Worm (Caenorhabditis elegans) whole organism, mixed stage, embryonic: ENCODE results near the gene C10C5.3.

Experiments
- M03D4.4 ChIP-seq: sonication (generic microtip); optimal IDR thresholded peaks from 2 replicates; lab custom pipeline; 2017; ENCODE audit warnings: mild to moderate bottlenecking, missing genetic modification characterization, missing compliant biosample characterization
- bed-3 ChIP-seq: fragments of 200-800 bp; sonication (Bioruptor generic); optimal IDR thresholded peaks from 3 replicates; lab custom pipeline; 2018; ENCODE audit warnings: mild to moderate bottlenecking, missing genetic modification characterization, moderate library complexity, missing compliant biosample characterization
- blmp-1 ChIP-seq: fragments of 150-350 bp; optimal IDR thresholded peaks from 2 replicates; lab custom pipeline; 2014; ENCODE audit warnings: missing biosample characterization, missing genetic modification characterization
- ceh-39 ChIP-seq: fragments of 150-350 bp; optimal IDR thresholded peaks from 2 replicates; lab custom pipeline; 2014; ENCODE audit warnings: missing biosample characterization, missing genetic modification characterization
- ceh-43 ChIP-seq: fragments of 200-800 bp; sonication (Bioruptor generic); optimal IDR thresholded peaks from 2 replicates; lab custom pipeline; 2018; ENCODE audit warnings: mild to moderate bottlenecking, missing genetic modification characterization, moderate library complexity, missing compliant biosample characterization
- ces-1 ChIP-seq: fragments of 150-350 bp; optimal IDR thresholded peaks from 2 replicates; lab custom pipeline; 2014; ENCODE audit warnings: missing biosample characterization, missing genetic modification reagents, missing genetic modification characterization
- cnd-1 ChIP-seq: fragments of 200-800 bp; sonication (Bioruptor generic); optimal IDR thresholded peaks from 2 replicates; lab custom pipeline; 2018; ENCODE audit warnings: mild to moderate bottlenecking, missing genetic modification characterization, missing compliant biosample characterization
- drap-1 ChIP-seq: fragments of 200-800 bp; sonication (Bioruptor generic); optimal IDR thresholded peaks from 3 replicates; lab custom pipeline; 2018; ENCODE audit warnings: mild to moderate bottlenecking, missing genetic modification characterization, missing compliant biosample characterization
- elt-1 ChIP-seq: sonication (generic microtip); optimal IDR thresholded peaks from 2 replicates; lab custom pipeline; 2017; ENCODE audit warnings: missing genetic modification characterization, mild to moderate bottlenecking, missing compliant biosample characterization, antibody characterized with exemption, moderate library complexity, borderline replicate concordance; ENCODE audit not compliant: insufficient read depth
- elt-3 ChIP-seq: fragments of 150-350 bp; optimal IDR thresholded peaks from 2 replicates; lab custom pipeline; 2014; ENCODE audit warnings: missing biosample characterization, missing genetic modification characterization
- flh-1 ChIP-seq: fragments of 200-800 bp; sonication (Bioruptor generic); optimal IDR thresholded peaks from 2 replicates; lab custom pipeline; 2018; ENCODE audit warnings: mild to moderate bottlenecking, missing genetic modification characterization, moderate library complexity, missing compliant biosample characterization
- ham-2 ChIP-seq: fragments of 200-800 bp; sonication (Bioruptor generic); optimal IDR thresholded peaks from 2 replicates; lab custom pipeline; 2018; ENCODE audit warnings: mild to moderate bottlenecking, missing genetic modification characterization, missing compliant biosample characterization
- hlh-1 ChIP-seq: fragments of 150-350 bp; optimal IDR thresholded peaks from 2 replicates; lab custom pipeline; 2014; ENCODE audit warnings: missing biosample characterization, missing genetic modification reagents, missing genetic modification characterization
- lin-13 ChIP-seq: fragments of 150-350 bp; optimal IDR thresholded peaks from 2 replicates; lab custom pipeline; 2014; ENCODE audit warnings: missing biosample characterization, missing genetic modification characterization
- lin-32 ChIP-seq: fragments of 200-800 bp; sonication (Bioruptor generic); optimal IDR thresholded peaks from 2 replicates; lab custom pipeline; 2018; ENCODE audit warnings: mild to moderate bottlenecking, missing genetic modification characterization, missing compliant biosample characterization
- lsy-2 ChIP-seq: fragments of 150-350 bp; optimal IDR thresholded peaks from 2 replicates; lab custom pipeline; 2014; ENCODE audit warnings: missing biosample characterization, missing genetic modification characterization
- mab-5 ChIP-seq: fragments of 150-350 bp; optimal IDR thresholded peaks from 2 replicates; lab custom pipeline; 2014; ENCODE audit warnings: missing biosample characterization, missing genetic modification characterization
- mep-1 ChIP-seq: fragments of 150-350 bp; optimal IDR thresholded peaks from 2 replicates; lab custom pipeline; 2017; ENCODE audit warnings: missing biosample characterization, missing genetic modification reagents, missing genetic modification characterization, inconsistent platforms
- nhr-12 ChIP-seq: fragments of 150-350 bp; optimal IDR thresholded peaks from 2 replicates; lab custom pipeline; 2014; ENCODE audit warnings: missing biosample characterization, missing genetic modification characterization
- nhr-2 ChIP-seq: fragments of 150-350 bp; optimal IDR thresholded peaks from 2 replicates; lab custom pipeline; 2014; ENCODE audit warnings: missing biosample characterization, missing genetic modification characterization
- nhr-237 ChIP-seq: fragments of 150-350 bp; optimal IDR thresholded peaks from 2 replicates; lab custom pipeline; 2014; ENCODE audit warnings: missing biosample characterization, missing genetic modification characterization
- nhr-28 ChIP-seq: fragments of 150-350 bp; optimal IDR thresholded peaks from 2 replicates; lab custom pipeline; 2014; ENCODE audit warnings: missing biosample characterization, missing genetic modification characterization
- nhr-76 ChIP-seq: sonication (generic microtip); optimal IDR thresholded peaks from 2 replicates; lab custom pipeline; 2017; ENCODE audit warnings: missing biosample characterization, missing genetic modification characterization
- pha-4 ChIP-seq: fragments of 150-350 bp; optimal IDR thresholded peaks from 2 replicates; lab custom pipeline; 2018; ENCODE audit warnings: missing biosample characterization, missing genetic modification reagents, missing genetic modification characterization
- sem-2 ChIP-seq: fragments of 200-800 bp; sonication (Bioruptor generic); optimal IDR thresholded peaks from 2 replicates; lab custom pipeline; 2018; ENCODE audit warnings: mild to moderate bottlenecking, missing genetic modification characterization, missing compliant biosample characterization
- snpc-4 ChIP-seq: fragments of 150-350 bp; optimal IDR thresholded peaks from 2 replicates; lab custom pipeline; 2014; ENCODE audit warnings: missing biosample characterization, missing genetic modification characterization
- sptf-1 ChIP-seq: sonication (generic microtip); optimal IDR thresholded peaks from 2 replicates; lab custom pipeline; 2017; ENCODE audit warnings: mild to moderate bottlenecking, missing genetic modification characterization, moderate library complexity, missing compliant biosample characterization
- tbx-8 ChIP-seq: fragments of 200-800 bp; sonication (Bioruptor generic); optimal IDR thresholded peaks from 2 replicates; lab custom pipeline; 2018; ENCODE audit warnings: mild to moderate bottlenecking, missing genetic modification characterization, moderate library complexity, missing compliant biosample characterization
- unc-120 ChIP-seq: sonication (generic microtip); optimal IDR thresholded peaks from 2 replicates; lab custom pipeline; 2017; ENCODE audit warnings: missing genetic modification characterization, missing compliant biosample characterization; ENCODE audit not compliant: poor library complexity, severe bottlenecking
- unc-39 ChIP-seq: fragments of 150-350 bp; optimal IDR thresholded peaks from 2 replicates; lab custom pipeline; 2014; ENCODE audit warnings: missing biosample characterization, missing genetic modification characterization
- unc-62 ChIP-seq: fragments of 150-350 bp; optimal IDR thresholded peaks from 2 replicates; lab custom pipeline; 2014; ENCODE audit warnings: missing biosample characterization, missing genetic modification reagents, missing genetic modification characterization
- zip-8 ChIP-seq: fragments of 150-350 bp; optimal IDR thresholded peaks from 2 replicates; lab custom pipeline; 2014; ENCODE audit warnings: missing biosample characterization, missing genetic modification characterization
- ztf-11 ChIP-seq: fragments of 150-350 bp; optimal IDR thresholded peaks from 2 replicates; lab custom pipeline; 2014; ENCODE audit warnings: missing biosample characterization, missing genetic modification characterization

The C10C5.3 gene

DNA sequence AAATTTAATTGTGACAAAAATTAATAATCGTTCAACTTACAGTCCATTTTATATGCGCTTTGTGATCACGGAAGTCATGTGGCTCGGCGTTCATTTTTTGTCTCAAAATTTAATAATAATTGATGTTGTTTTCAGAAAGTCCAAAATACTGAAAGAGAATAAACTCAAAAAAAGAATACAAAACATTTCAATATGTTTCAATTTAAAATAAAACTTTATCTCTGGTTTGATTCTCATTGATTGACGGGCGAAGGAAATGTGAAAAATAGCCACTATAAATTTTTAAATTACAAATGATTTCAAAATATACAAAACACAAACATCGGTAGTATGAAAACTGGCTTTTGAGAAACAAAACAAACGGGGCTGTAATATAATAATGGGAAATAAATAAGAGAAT, 35.4 kb upstream of the C10C5.3 start, which contains the start of gene T20D3.6:
TSS of gene T20D3.6 (minus strand) at position 101 of the 400 bp plus-strand sequence.
- TF ChIP-seq bed-3 (no peak), tbx-8 (GFP tag; lab: Kevin White, UChicago) (no peak), lin-32 (GFP tag; lab: Kevin White, UChicago) (no peak), hlh-1 (no peak), sem-2 (GFP tag; lab: Kevin White, UChicago) (no peak), nhr-76 (tag; lab: Kevin White, UChicago) (no peak), blmp-1 (tag; lab: Kevin White, UChicago) (no peak), ceh-39 (tag; lab: Kevin White, UChicago) (no peak), drap-1 (GFP tag; lab: Kevin White, UChicago) (no peak), sptf-1 (tag; lab: Kevin White, UChicago) (no peak)

DNA sequence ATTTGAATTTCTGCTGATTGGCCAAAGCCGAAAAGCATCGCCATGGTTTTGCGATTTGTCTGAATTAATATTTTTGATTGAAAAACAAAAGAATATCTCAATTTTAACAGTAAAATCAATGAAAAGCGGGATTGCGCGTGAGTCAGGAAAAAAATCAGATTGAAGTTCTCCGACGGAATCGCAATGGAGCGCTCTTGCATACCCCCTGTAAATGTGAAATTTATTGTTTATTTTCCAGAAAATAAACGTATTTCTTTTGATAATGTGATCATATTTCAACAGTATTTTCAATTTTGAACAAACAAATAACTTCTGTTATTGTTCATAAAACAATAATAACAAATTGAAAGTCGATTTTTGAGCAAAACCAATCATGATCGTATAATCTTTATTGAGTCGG, 33.0 kb upstream of the C10C5.3 start, which contains the start of gene vps-26:
TSS of gene vps-26 (minus strand) at position 200 of the 400 bp plus-strand sequence.
- TF ChIP-seq ztf-11 (tag; lab: Kevin White, UChicago), result no peak
- peak; percentile 5 for TF ChIP-seq ces-1 (GFP tag; lab: Kevin White, UChicago)
- no peak for TF ChIP-seq sptf-1 (tag; lab: Kevin White, UChicago)
- no peak for TF ChIP-seq hlh-1
- no peak for TF ChIP-seq tbx-8 (GFP tag; lab: Kevin White, UChicago)
- no peak for TF ChIP-seq sem-2 (GFP tag; lab: Kevin White, UChicago)
- no peak for TF ChIP-seq snpc-4 (tag; lab: Kevin White, UChicago)
- TF ChIP-seq mab-5 (tag; lab: Kevin White, UChicago), result no peak
- no peak for TF ChIP-seq unc-39
- TF ChIP-seq blmp-1 (tag; lab: Kevin White, UChicago), result no peak
- TF ChIP-seq pha-4 (tag; lab: Kevin White, UChicago), result no peak
- no peak for TF ChIP-seq ceh-43
- TF ChIP-seq mep-1 (tag; lab: Kevin White, UChicago), result peak; percentile 7
- TF ChIP-seq elt-1 (tag; lab: Kevin White, UChicago), result no peak
- TF ChIP-seq zip-8 (tag; lab: Kevin White, UChicago), result no peak
- TF ChIP-seq drap-1 (GFP tag; lab: Kevin White, UChicago), result no peak
- TF ChIP-seq M03D4.4 (tag; lab: Kevin White, UChicago), result no peak
- TF ChIP-seq, all 35 proteins: peak for 2

DNA sequence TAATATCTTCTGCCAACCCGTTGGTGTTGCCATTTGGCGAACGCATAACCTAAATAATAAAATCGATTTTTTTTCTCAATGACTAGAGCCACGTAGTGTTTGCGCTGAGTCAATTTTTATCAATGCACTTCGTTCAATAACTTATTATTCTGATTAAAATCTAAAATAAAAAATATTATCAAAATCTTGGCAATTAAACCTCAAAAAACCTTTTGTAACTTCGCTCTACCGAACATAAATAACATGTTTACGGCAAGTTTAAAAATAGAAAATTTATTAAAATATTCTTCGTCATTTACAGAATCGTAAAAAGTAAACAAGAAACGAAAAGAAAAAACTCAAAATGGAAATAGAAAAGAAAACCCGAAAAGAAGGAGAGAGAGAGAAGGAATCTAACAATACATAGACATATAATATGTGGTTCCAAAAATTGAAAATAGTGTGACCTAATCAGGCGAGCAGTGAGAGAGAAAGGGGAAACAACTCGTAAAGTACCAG, 31.5 kb upstream of the C10C5.3 start, which contains the start of gene pigc-1:
TSS of gene pigc-1 (minus strand) at position 51 of the 498 bp plus-strand sequence.
- TF ChIP-seq ces-1 (GFP tag; lab: Kevin White, UChicago) (no peak), blmp-1 (tag; lab: Kevin White, UChicago) (no peak), ztf-11 (tag; lab: Kevin White, UChicago) (no peak), drap-1 (GFP tag; lab: Kevin White, UChicago) (no peak), sptf-1 (tag; lab: Kevin White, UChicago) (no peak), lsy-2 (tag; lab: Kevin White, UChicago) (no peak), zip-8 (tag; lab: Kevin White, UChicago) (no peak)
- TF ChIP-seq, all 35 proteins: peak for 0

DNA sequence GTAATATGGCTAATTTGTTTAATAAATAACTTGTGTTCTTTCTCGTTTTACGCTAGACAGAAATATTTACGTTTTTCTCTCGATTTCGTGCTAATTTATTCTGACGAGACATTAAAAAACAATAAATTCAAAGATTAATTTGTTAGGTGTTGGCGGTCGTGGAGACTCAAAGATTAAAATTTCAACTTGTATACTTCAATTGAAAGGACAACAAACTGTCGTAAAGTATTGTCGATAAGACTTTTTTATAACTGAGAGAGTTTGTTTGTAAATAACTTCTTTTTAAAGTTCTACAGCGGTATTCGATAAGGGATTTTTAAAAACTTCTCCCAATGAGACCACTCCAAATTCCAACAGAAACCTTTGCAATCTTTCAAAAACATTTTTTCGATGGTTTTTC, 20.9 kb upstream of the C10C5.3 start:
- TF ChIP-seq ceh-39 (tag; lab: Kevin White, UChicago) (no peak), zip-8 (tag; lab: Kevin White, UChicago) (no peak), elt-3 (tag; lab: Kevin White, UChicago) (no peak), ces-1 (GFP tag; lab: Kevin White, UChicago) (no peak), snpc-4 (tag; lab: Kevin White, UChicago) (no peak), cnd-1 (tag; lab: Kevin White, UChicago) (no peak)

DNA sequence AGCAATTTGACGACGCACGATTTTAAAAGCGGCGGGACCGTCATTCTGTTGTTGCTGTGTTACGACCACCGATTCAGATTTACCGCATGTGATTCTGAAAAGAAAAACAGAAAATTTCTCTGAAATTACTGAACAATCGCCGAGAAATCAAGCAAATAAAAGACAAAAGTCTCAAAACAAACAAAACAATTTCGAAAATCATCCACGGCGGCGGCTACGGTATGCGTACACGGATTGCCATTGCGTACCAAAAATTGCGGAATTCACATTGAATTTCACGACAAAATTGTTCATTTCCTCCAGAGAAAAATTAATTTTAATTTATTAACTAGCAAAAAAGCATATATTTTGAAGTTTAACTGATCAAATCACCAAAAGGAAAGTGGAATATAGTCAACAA, 8.2 kb upstream of the C10C5.3 start, which contains the start of gene pezo-1:
TSS of gene pezo-1 (minus strand) at position 101 of the 400 bp plus-strand sequence.
- TF ChIP-seq ham-2 (GFP tag; lab: Kevin White, UChicago) (no peak), lsy-2 (tag; lab: Kevin White, UChicago) (peak; percentile 71)

DNA sequence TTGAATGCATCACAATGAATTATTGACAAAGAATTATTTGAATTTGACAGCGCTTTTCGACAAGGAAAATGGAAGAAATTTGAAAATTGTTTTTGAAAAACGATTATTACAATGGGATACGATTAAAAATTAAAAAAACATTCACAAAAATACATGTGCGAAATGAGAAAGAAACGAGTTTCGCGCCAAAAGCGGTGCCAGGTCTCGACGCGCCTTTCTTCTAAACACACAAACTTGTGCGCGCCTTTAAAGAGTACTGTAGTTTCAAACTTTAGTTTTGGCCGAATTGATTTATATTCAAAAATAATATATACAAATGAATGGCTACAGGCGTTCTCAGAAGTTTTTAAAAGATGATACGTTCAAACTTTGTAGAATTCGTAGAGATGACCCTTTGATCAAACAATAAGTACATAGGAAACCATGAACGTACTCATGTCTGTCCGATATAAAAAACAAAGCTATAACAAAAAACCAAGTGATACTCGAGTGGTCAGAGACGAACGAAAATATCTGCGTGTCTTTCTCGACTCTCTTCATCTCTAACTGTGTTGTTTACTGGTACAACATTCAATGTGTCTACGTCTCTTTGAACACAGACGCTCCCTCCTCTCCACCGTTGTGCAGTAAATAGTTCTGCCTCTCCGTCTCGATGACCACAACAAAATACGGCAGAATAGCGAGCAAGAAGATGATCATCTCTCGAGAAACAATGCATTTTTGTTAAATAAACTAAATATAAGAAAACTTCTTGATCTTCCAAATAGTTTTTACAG, 6.6 kb upstream of the C10C5.3 start:
- TF ChIP-seq drap-1 (GFP tag; lab: Kevin White, UChicago) (no peak), lin-13 (tag; lab: Kevin White, UChicago) (no peak), snpc-4 (tag; lab: Kevin White, UChicago) (no peak), flh-1 (GFP tag; lab: Kevin White, UChicago) (no peak), M03D4.4 (tag; lab: Kevin White, UChicago) (no peak), lin-32 (GFP tag; lab: Kevin White, UChicago) (no peak), unc-120 (tag; lab: Kevin White, UChicago) (no peak), ham-2 (GFP tag; lab: Kevin White, UChicago) (no peak), nhr-12 (tag; lab: Kevin White, UChicago) (no peak), cnd-1 (tag; lab: Kevin White, UChicago) (no peak), nhr-237 (tag; lab: Kevin White, UChicago) (no peak), blmp-1 (tag; lab: Kevin White, UChicago) (no peak), mep-1 (tag; lab: Kevin White, UChicago) (no peak), hlh-1 (peak; percentile 29), nhr-28 (tag; lab: Kevin White, UChicago) (no peak), pha-4 (tag; lab: Kevin White, UChicago) (peak; percentile 55), elt-3 (tag; lab: Kevin White, UChicago) (no peak), ceh-43 (no peak), ces-1 (GFP tag; lab: Kevin White, UChicago) (peak; percentile 2), mab-5 (tag; lab: Kevin White, UChicago) (no peak), lsy-2 (tag; lab: Kevin White, UChicago) (no peak), nhr-2 (no peak), nhr-76 (tag; lab: Kevin White, UChicago) (no peak), unc-62 (GFP tag; lab: Kevin White, UChicago) (no peak)
